Fruit fly (Drosophila melanogaster) S2 (cell line): ENCODE results near the gene CG43138.

Source experiments
- CG8478 ChIP-seq: fragments of >200 bp; optimal IDR thresholded peaks from 2 replicates; lab custom pipeline; 2018
- CTCF ChIP-seq, 2 experiments: fragments of >200 bp; optimal IDR thresholded peaks; 2 replicates each; lab custom pipeline; 2018

- TF ChIP-seq CG8478 (lab: Kevin White, UChicago) (no peak), CTCF (optimal IDR thresholded peaks at IDR 0.05; lab: Kevin White, UChicago) (no peak)
Measured at dm6 chrX:7541455-7541797, 13.3 kb downstream of the CG43138 start.
